Fruit fly (Drosophila melanogaster): Measurements from ENCODE around the gene Lim3.
A peak's percentile ranks its signal among the peaks of the same experiment; 100 is the strongest.

Lim3 gene

dm6 chr2L:19141435-19142126 lies 33.4 kb upstream of the Lim3 start (continued):
- TF ChIP-seq fkh (GFP tag; optimal IDR thresholded peaks at IDR 0.05) (no peak), CG3032 (tag; optimal IDR thresholded peaks at IDR 0.05) (peak; percentile 76), dsx (GFP tag; optimal IDR thresholded peaks at IDR 0.05; ENCODE audit: poor library complexity, severe bottlenecking) (peak; percentile 36), Eip78C (GFP tag) (peak; percentile 97), vri (GFP tag; optimal IDR thresholded peaks at IDR 0.05) (peak; percentile 84), CG6163 (GFP tag; IDR thresholded peaks at IDR 0.05) (peak; percentile 59), fd59A (GFP tag; optimal IDR thresholded peaks at IDR 0.05) (peak; percentile 73), CG6854 (GFP tag; optimal IDR thresholded peaks at IDR 0.05) (peak; percentile 54), Hr38 (GFP tag; optimal IDR thresholded peaks at IDR 0.05) (no peak), spab (GFP tag; optimal IDR thresholded peaks at IDR 0.05) (peak; percentile 67), net (GFP tag; optimal IDR thresholded peaks at IDR 0.05) (peak; percentile 88), CG7368 (GFP tag; optimal IDR thresholded peaks at IDR 0.05) (peak; percentile 55), Sox14 (GFP tag; optimal IDR thresholded peaks at IDR 0.05) (peak; percentile 93), CG6792 (GFP tag; optimal IDR thresholded peaks at IDR 0.05) (peak; percentile 82), eg (GFP tag; IDR thresholded peaks at IDR 0.05) (peak; percentile 78), CG3919 (GFP tag; optimal IDR thresholded peaks at IDR 0.05) (peak; percentile 87)

dm6 chr2L:19140984-19141262 lies 32.7 kb upstream of the Lim3 start:
- TF ChIP-seq dac (GFP tag; optimal IDR thresholded peaks at IDR 0.05): no peak
- peak; percentile 46 for TF ChIP-seq OdsH (GFP tag; optimal IDR thresholded peaks at IDR 0.05)
- no peak for TF ChIP-seq CG6792 (GFP tag; optimal IDR thresholded peaks at IDR 0.05)
- TF ChIP-seq CG6163 (GFP tag; IDR thresholded peaks at IDR 0.05): peak; percentile 60
- TF ChIP-seq Blimp-1 (GFP tag; optimal IDR thresholded peaks at IDR 0.05): no peak
- no peak for TF ChIP-seq vri (GFP tag; optimal IDR thresholded peaks at IDR 0.05)
- TF ChIP-seq CG9139 (GFP tag; optimal IDR thresholded peaks at IDR 0.05): no peak
- TF ChIP-seq net (GFP tag; optimal IDR thresholded peaks at IDR 0.05): no peak
- TF ChIP-seq CG4318 (GFP tag; optimal IDR thresholded peaks at IDR 0.05): peak; percentile 1
- no peak for TF ChIP-seq salr (GFP tag; optimal IDR thresholded peaks at IDR 0.05)
- no peak for TF ChIP-seq Gug (GFP tag; IDR thresholded peaks at IDR 0.05)
- TF ChIP-seq Hr4 (GFP tag; optimal IDR thresholded peaks at IDR 0.05): peak; percentile 54
- peak; percentile 46 for TF ChIP-seq esn (GFP tag; optimal IDR thresholded peaks at IDR 0.05)
- peak; percentile 58 for TF ChIP-seq cyc (GFP tag; optimal IDR thresholded peaks at IDR 0.05)
- peak; percentile 34 for TF ChIP-seq topi (GFP tag; optimal IDR thresholded peaks at IDR 0.05)
- TF ChIP-seq CG31627 (GFP tag; optimal IDR thresholded peaks at IDR 0.05): peak; percentile 49
- no peak for TF ChIP-seq CG11762 (GFP tag; optimal IDR thresholded peaks at IDR 0.05; ENCODE audit: insufficient read depth)
- TF ChIP-seq CG11294 (GFP tag; IDR thresholded peaks at IDR 0.05): no peak
- TF ChIP-seq fd85E (GFP tag; optimal IDR thresholded peaks at IDR 0.05): no peak
- no peak for TF ChIP-seq CG6854 (GFP tag; optimal IDR thresholded peaks at IDR 0.05)
- TF ChIP-seq Smox (GFP tag; optimal IDR thresholded peaks at IDR 0.05): peak; percentile 24
- TF ChIP-seq CG10669 (GFP tag; optimal IDR thresholded peaks at IDR 0.05): no peak
- peak; percentile 51 for TF ChIP-seq CG15336 (GFP tag; IDR thresholded peaks at IDR 0.05)
- TF ChIP-seq CG7368 (GFP tag; optimal IDR thresholded peaks at IDR 0.05): no peak
- TF ChIP-seq CG34406 (GFP tag; optimal IDR thresholded peaks at IDR 0.05): peak; percentile 13
- peak; percentile 7 for TF ChIP-seq fd59A (GFP tag; optimal IDR thresholded peaks at IDR 0.05)
- TF ChIP-seq Lpt (GFP tag; optimal IDR thresholded peaks at IDR 0.05): no peak
- no peak for TF ChIP-seq Eip75B (GFP tag; optimal IDR thresholded peaks at IDR 0.05)
- TF ChIP-seq Met (GFP tag; optimal IDR thresholded peaks at IDR 0.05): peak; percentile 67
- peak; percentile 3 for TF ChIP-seq dsx (GFP tag; optimal IDR thresholded peaks at IDR 0.05; ENCODE audit: poor library complexity, severe bottlenecking)
- TF ChIP-seq pdm3 (GFP tag; optimal IDR thresholded peaks at IDR 0.05): peak; percentile 44
- no peak for TF ChIP-seq Hr38 (GFP tag; optimal IDR thresholded peaks at IDR 0.05)
- no peak for TF ChIP-seq CG3032 (tag; optimal IDR thresholded peaks at IDR 0.05)
- peak; percentile 66 for TF ChIP-seq CG32006 (GFP tag; optimal IDR thresholded peaks at IDR 0.05)
- TF ChIP-seq Eip78C (GFP tag): peak; percentile 71
- peak; percentile 35 for TF ChIP-seq Sox102F (GFP tag; optimal IDR thresholded peaks at IDR 0.05)
- TF ChIP-seq Sox15 (GFP tag; optimal IDR thresholded peaks at IDR 0.05): no peak
- TF ChIP-seq achi (GFP tag; optimal IDR thresholded peaks at IDR 0.05): peak; percentile 30
- TF ChIP-seq lz (GFP tag; optimal IDR thresholded peaks at IDR 0.05): peak; percentile 38
- TF ChIP-seq Eip93F (GFP tag; optimal IDR thresholded peaks at IDR 0.05): no peak
- peak; percentile 54 for TF ChIP-seq Hr39 (GFP tag; optimal IDR thresholded peaks at IDR 0.05)
- peak; percentile 46 for TF ChIP-seq CG10631 (GFP tag; optimal IDR thresholded peaks at IDR 0.05)
- no peak for TF ChIP-seq CG6808 (GFP tag; optimal IDR thresholded peaks at IDR 0.05)

All from whole organism, prepupa.